Worm (Caenorhabditis elegans) whole organism, young adult: ENCODE measurements around the gene F35E8.13.

ENCODE experiments used
- ekl-4 ChIP-seq: fragments of 200-800 bp; sonication (Bioruptor generic); IDR thresholded peaks from 2 replicates; pipeline ENCODE4 v1.3.6; 2022; ENCODE audit warnings: missing genetic modification reagents, missing genetic modification characterization, missing compliant biosample characterization
- nhr-27 ChIP-seq: fragments of 200-800 bp; sonication (Bioruptor generic); optimal IDR thresholded peaks from 2 replicates; lab custom pipeline; 2018; ENCODE audit warnings: mild to moderate bottlenecking, missing genetic modification characterization, moderate library complexity, missing compliant biosample characterization
- sea-2 ChIP-seq: fragments of 200-800 bp; sonication (Bioruptor generic); IDR thresholded peaks from 2 replicates; pipeline ENCODE4 v1.3.6; 2022; ENCODE audit warnings: missing genetic modification characterization, missing compliant biosample characterization
- unc-62 ChIP-seq: fragments of 150-350 bp; optimal IDR thresholded peaks from 2 replicates; lab custom pipeline; 2014; ENCODE audit warnings: missing biosample characterization, missing genetic modification reagents, missing genetic modification characterization

- TF ChIP-seq ekl-4 (GFP tag; lab: Robert Waterston, UW) (no peak), unc-62 (GFP tag; lab: Kevin White, UChicago) (no peak), sea-2 (GFP tag; lab: Robert Waterston, UW) (no peak), nhr-27 (tag; lab: Kevin White, UChicago) (no peak)
These were observed 49.4 kb downstream of the F35E8.13 start, which contains the start of gene sru-23 for ce11 chrV:15972484-15972883.
